Fruit fly (Drosophila melanogaster) whole organism, prepupa: ENCODE measurements around the gene Nsun5.

Experiments
- Blimp-1 ChIP-seq: fragments of 200-800 bp; sonication (Bioruptor generic); optimal IDR thresholded peaks from 3 replicates; lab custom pipeline; 2017; ENCODE audit warnings: missing biosample characterization, missing genetic modification characterization, mild to moderate bottlenecking, moderate library complexity, missing genetic modification reagents
- CG10669 ChIP-seq: fragments of 200-800 bp; sonication (Bioruptor generic); optimal IDR thresholded peaks from 3 replicates; lab custom pipeline; 2018; ENCODE audit warnings: missing biosample characterization, mild to moderate bottlenecking, missing genetic modification characterization, moderate library complexity
- CG11294 ChIP-seq: fragments of 200-800 bp; sonication (Bioruptor generic); IDR thresholded peaks from 2 replicates; pipeline ENCODE4 v1.3.6; 2022; ENCODE audit warnings: missing biosample characterization, missing genetic modification characterization
- CG11762 ChIP-seq: fragments of 200-800 bp; sonication (Bioruptor generic); optimal IDR thresholded peaks from 3 replicates; lab custom pipeline; 2016; ENCODE audit warnings: missing biosample characterization, missing genetic modification characterization; ENCODE audit not compliant: insufficient read depth
- CG1621 ChIP-seq: fragments of 200-800 bp; sonication (Bioruptor generic); optimal IDR thresholded peaks from 3 replicates; lab custom pipeline; 2018; ENCODE audit warnings: missing biosample characterization, mild to moderate bottlenecking, missing genetic modification characterization
- CG16779 ChIP-seq: fragments of 200-800 bp; sonication (Bioruptor generic); optimal IDR thresholded peaks from 3 replicates; lab custom pipeline; 2017; ENCODE audit warnings: missing biosample characterization, mild to moderate bottlenecking, missing genetic modification characterization
- CG31627 ChIP-seq: fragments of 200-800 bp; sonication (Bioruptor generic); optimal IDR thresholded peaks from 3 replicates; lab custom pipeline; 2016; ENCODE audit warnings: missing biosample characterization, missing genetic modification characterization
- CG34406 ChIP-seq: fragments of 200-800 bp; sonication (Bioruptor generic); optimal IDR thresholded peaks from 3 replicates; lab custom pipeline; 2016; ENCODE audit warnings: missing biosample characterization, missing genetic modification characterization
- CG3919 ChIP-seq: fragments of 200-800 bp; sonication (Bioruptor generic); optimal IDR thresholded peaks from 3 replicates; lab custom pipeline; 2016; ENCODE audit warnings: missing biosample characterization, missing genetic modification characterization
- CG6276 ChIP-seq: fragments of 200-800 bp; sonication (Bioruptor generic); optimal IDR thresholded peaks from 2 replicates; lab custom pipeline; 2017; ENCODE audit warnings: missing biosample characterization, mild to moderate bottlenecking, missing genetic modification characterization
- CG6792 ChIP-seq: fragments of 200-800 bp; sonication (Bioruptor generic); optimal IDR thresholded peaks from 3 replicates; lab custom pipeline; 2016; ENCODE audit warnings: missing biosample characterization, missing genetic modification characterization
- CG6808 ChIP-seq: fragments of 200-800 bp; sonication (Bioruptor generic); optimal IDR thresholded peaks from 3 replicates; lab custom pipeline; 2017; ENCODE audit warnings: missing biosample characterization, missing genetic modification characterization, mild to moderate bottlenecking, moderate library complexity, missing genetic modification reagents
- CG8119 ChIP-seq: fragments of 200-800 bp; sonication (Bioruptor generic); IDR thresholded peaks from 3 replicates; pipeline ENCODE4 v1.3.6; 2022; ENCODE audit warnings: missing biosample characterization, missing genetic modification characterization
- CG8319 ChIP-seq: fragments of 200-800 bp; sonication (Bioruptor generic); optimal IDR thresholded peaks from 3 replicates; lab custom pipeline; 2016; ENCODE audit warnings: missing biosample characterization, missing genetic modification characterization
- CG8632 ChIP-seq: fragments of 200-800 bp; sonication (Bioruptor generic); optimal IDR thresholded peaks from 3 replicates; lab custom pipeline; 2016; ENCODE audit warnings: missing biosample characterization, missing genetic modification characterization
- CG9139 ChIP-seq: fragments of 200-800 bp; sonication (Bioruptor generic); optimal IDR thresholded peaks from 3 replicates; lab custom pipeline; 2017; ENCODE audit warnings: missing biosample characterization, mild to moderate bottlenecking, missing genetic modification characterization
- Eip75B ChIP-seq: fragments of 200-800 bp; sonication (Bioruptor generic); optimal IDR thresholded peaks from 3 replicates; lab custom pipeline; 2016; ENCODE audit warnings: missing biosample characterization, missing genetic modification characterization
- Eip78C ChIP-seq: fragments of 200-800 bp; sonication (Bioruptor generic); peaks from one replicate; lab custom pipeline; 2016; ENCODE audit warnings: missing biosample characterization, missing genetic modification characterization
- Ets21C ChIP-seq: fragments of 200-800 bp; sonication (Bioruptor generic); optimal IDR thresholded peaks from 3 replicates; lab custom pipeline; 2016; ENCODE audit warnings: missing biosample characterization, missing genetic modification characterization
- Ets96B ChIP-seq: fragments of 200-800 bp; optimal IDR thresholded peaks from 2 replicates; lab custom pipeline; 2019; ENCODE audit warnings: missing biosample characterization, mild to moderate bottlenecking, missing genetic modification characterization, moderate library complexity
- Gug ChIP-seq: fragments of 200-800 bp; sonication (Bioruptor generic); IDR thresholded peaks from 2 replicates; pipeline ENCODE4 v1.3.6; 2022; ENCODE audit warnings: missing biosample characterization, missing genetic modification characterization
- Hr39 ChIP-seq: fragments of 200-800 bp; sonication (Bioruptor generic); optimal IDR thresholded peaks from 2 replicates; lab custom pipeline; 2016; ENCODE audit warnings: missing biosample characterization, missing genetic modification characterization
- Hr4 ChIP-seq: fragments of 200-800 bp; sonication (Bioruptor generic); optimal IDR thresholded peaks from 3 replicates; lab custom pipeline; 2016; ENCODE audit warnings: missing biosample characterization, missing genetic modification characterization
- Lpt ChIP-seq: fragments of 200-800 bp; sonication (Bioruptor generic); optimal IDR thresholded peaks from 3 replicates; lab custom pipeline; 2016; ENCODE audit warnings: missing biosample characterization, missing genetic modification characterization
- Met ChIP-seq: fragments of 200-800 bp; sonication (Bioruptor generic); optimal IDR thresholded peaks from 3 replicates; lab custom pipeline; 2016; ENCODE audit warnings: missing biosample characterization, missing genetic modification characterization
- OdsH ChIP-seq: fragments of 200-800 bp; sonication (Bioruptor generic); optimal IDR thresholded peaks from 3 replicates; lab custom pipeline; 2016; ENCODE audit warnings: missing biosample characterization, missing genetic modification characterization
- Sox102F ChIP-seq: fragments of 200-800 bp; sonication (Bioruptor generic); optimal IDR thresholded peaks from 2 replicates; lab custom pipeline; 2016; ENCODE audit warnings: missing biosample characterization, mild to moderate bottlenecking, missing genetic modification characterization
- Sox15 ChIP-seq: fragments of 200-800 bp; sonication (Bioruptor generic); optimal IDR thresholded peaks from 3 replicates; lab custom pipeline; 2016; ENCODE audit warnings: missing biosample characterization, missing genetic modification characterization
- achi ChIP-seq: fragments of 200-800 bp; sonication (Bioruptor generic); optimal IDR thresholded peaks from 3 replicates; lab custom pipeline; 2016; ENCODE audit warnings: missing biosample characterization, missing genetic modification characterization
- acj6 ChIP-seq: fragments of 200-800 bp; sonication (Bioruptor generic); optimal IDR thresholded peaks from 3 replicates; lab custom pipeline; 2016; ENCODE audit warnings: missing biosample characterization, missing genetic modification characterization
- cyc ChIP-seq: fragments of 200-800 bp; sonication (Bioruptor generic); optimal IDR thresholded peaks from 3 replicates; lab custom pipeline; 2016; ENCODE audit warnings: missing biosample characterization, missing genetic modification characterization
- dac ChIP-seq: fragments of 200-800 bp; sonication (Bioruptor generic); optimal IDR thresholded peaks from 2 replicates; lab custom pipeline; 2017; ENCODE audit warnings: missing biosample characterization, mild to moderate bottlenecking, missing genetic modification characterization
- esn ChIP-seq: fragments of 200-800 bp; sonication (Bioruptor generic); optimal IDR thresholded peaks from 2 replicates; lab custom pipeline; 2016; ENCODE audit warnings: missing biosample characterization, mild to moderate bottlenecking, missing genetic modification characterization, moderate library complexity
- fd59A ChIP-seq: fragments of 200-800 bp; sonication (Bioruptor generic); optimal IDR thresholded peaks from 2 replicates; lab custom pipeline; 2017; ENCODE audit warnings: missing biosample characterization, mild to moderate bottlenecking, missing genetic modification characterization, missing genetic modification reagents
- fd85E ChIP-seq: fragments of 200-800 bp; sonication (Bioruptor generic); optimal IDR thresholded peaks from 3 replicates; lab custom pipeline; 2016; ENCODE audit warnings: missing biosample characterization, missing genetic modification characterization
- lz ChIP-seq: fragments of 200-800 bp; sonication (Bioruptor generic); optimal IDR thresholded peaks from 3 replicates; lab custom pipeline; 2016; ENCODE audit warnings: missing biosample characterization, missing genetic modification characterization
- net ChIP-seq: fragments of 200-800 bp; sonication (Bioruptor generic); optimal IDR thresholded peaks from 3 replicates; lab custom pipeline; 2016; ENCODE audit warnings: missing biosample characterization, missing genetic modification characterization
- pdm3 ChIP-seq: fragments of 200-800 bp; sonication (Bioruptor generic); optimal IDR thresholded peaks from 3 replicates; lab custom pipeline; 2016; ENCODE audit warnings: missing biosample characterization, missing genetic modification characterization
- spab ChIP-seq: fragments of 200-800 bp; sonication (Bioruptor generic); optimal IDR thresholded peaks from 2 replicates; lab custom pipeline; 2017; ENCODE audit warnings: missing biosample characterization, mild to moderate bottlenecking, missing genetic modification characterization, missing genetic modification reagents
- vri ChIP-seq: fragments of 200-800 bp; sonication (Bioruptor generic); optimal IDR thresholded peaks from 3 replicates; lab custom pipeline; 2016; ENCODE audit warnings: missing biosample characterization, mild to moderate bottlenecking, missing genetic modification characterization

Nsun5 gene

DNA sequence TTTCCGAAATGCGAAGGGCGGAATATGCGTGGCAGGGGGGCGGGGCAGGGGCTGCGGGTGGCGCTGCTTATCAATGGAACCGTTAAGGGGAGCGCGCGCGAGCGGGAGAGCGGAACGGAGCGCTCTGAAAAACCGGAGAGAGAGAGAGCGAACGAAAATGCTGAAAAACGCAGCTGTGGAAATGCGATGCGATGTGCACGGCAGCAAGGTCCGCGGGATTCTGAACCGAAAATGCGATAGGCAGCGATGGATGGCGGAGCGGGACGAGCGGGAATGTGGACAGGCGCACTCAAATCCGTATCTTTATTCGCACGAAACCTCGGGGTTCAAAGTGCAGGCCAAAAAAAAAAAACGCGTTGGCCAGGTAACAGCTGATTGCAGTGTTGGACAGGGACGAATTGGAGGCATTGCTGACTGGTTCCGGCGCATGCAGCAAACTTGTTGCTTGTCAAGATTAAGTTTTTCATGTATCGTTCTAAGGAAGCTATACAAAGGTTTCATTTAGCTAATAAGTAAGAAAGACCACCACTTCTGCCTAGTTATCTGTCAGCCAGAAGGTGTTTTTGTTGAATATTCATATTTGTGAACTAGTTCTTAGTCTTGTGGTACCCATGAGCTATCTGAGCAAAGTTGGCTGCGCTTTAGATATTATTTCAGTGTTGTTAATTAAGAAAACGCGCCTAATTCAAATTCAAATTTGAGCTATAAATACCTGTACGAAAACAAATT lies 14.4 kb downstream of the Nsun5 start, which contains the start of gene Ppcs (continued):
- peak; percentile 69 for TF ChIP-seq esn (GFP tag; lab: Kevin White, UChicago)
- peak; percentile 48 for TF ChIP-seq lz (GFP tag; lab: Kevin White, UChicago)
- TF ChIP-seq CG6276 (GFP tag; lab: Kevin White, UChicago), result peak; percentile 93
- peak; percentile 59 for TF ChIP-seq CG10669
- TF ChIP-seq CG31627 (GFP tag; lab: Kevin White, UChicago), result peak; percentile 63
- peak; percentile 52 for TF ChIP-seq vri (GFP tag; lab: Kevin White, UChicago)
- TF ChIP-seq CG8632 (GFP tag; lab: Kevin White, UChicago), result peak; percentile 46
- TF ChIP-seq CG8119, result peak; percentile 78
- TF ChIP-seq net (GFP tag; lab: Kevin White, UChicago), result peak; percentile 90
- TF ChIP-seq spab (GFP tag; lab: Kevin White, UChicago), result peak; percentile 80

DNA sequence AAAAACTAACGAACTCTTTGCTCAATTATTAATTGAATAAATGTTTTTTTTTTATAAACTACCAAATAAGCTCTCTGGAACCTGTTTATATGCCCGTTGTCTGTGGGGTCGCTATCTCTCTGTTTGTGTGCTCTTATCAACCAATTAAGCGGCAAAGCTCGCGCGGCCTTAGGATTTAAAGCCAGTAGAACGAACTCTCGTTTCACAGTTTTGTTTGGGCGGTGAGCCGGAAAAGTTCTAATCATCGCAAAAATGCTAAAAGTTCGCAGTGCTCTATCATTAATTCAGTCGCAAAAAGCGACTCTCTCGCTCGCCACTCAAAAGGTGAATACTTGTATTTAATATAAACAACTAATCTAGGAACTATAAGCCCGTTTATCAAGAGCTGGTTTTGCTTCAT lies 27.1 kb downstream of the Nsun5 start, which contains the start of gene Cyp12a4:
Gene Cyp12a4 (plus strand): TSS at position 202 of the 400 bp plus-strand sequence.
- TF ChIP-seq vri (GFP tag; lab: Kevin White, UChicago) (peak; percentile 11), pdm3 (GFP tag; lab: Kevin White, UChicago) (no peak)

DNA sequence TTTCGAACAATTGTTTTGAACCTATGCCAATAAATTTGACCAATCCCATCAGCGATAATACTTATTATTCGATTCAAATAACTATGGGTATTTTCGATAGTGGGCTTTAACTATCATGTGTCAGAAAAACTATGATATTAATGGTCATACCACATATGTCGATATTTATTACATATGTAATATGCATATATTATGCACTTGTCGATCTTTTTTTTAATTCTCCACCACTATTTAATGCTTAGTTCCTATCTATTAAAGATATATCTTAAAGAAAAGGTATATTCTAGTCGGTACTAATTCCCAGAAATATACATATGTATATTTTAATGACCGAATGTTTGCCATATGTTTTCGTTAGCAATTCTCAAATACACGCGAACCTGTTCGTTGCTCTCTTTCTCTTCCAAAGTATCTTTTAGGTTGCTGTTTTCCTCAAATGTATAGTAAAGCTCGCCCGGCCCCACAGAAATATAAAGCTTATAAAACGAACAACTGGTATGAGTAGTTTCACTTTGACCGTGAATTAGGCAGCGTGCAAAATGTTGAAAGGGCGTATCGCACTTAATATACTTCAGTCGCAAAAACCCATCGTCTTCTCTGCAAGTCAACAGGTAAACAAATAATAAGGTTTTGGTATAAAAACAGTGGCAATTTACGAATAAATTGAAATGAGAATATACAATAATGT lies 29.8 kb downstream of the Nsun5 start, which contains the start of gene Cyp12a5:
Gene Cyp12a5 (plus strand): TSS at position 503 of the 688 bp plus-strand sequence.
- TF ChIP-seq fd59A (no peak), CG8632 (GFP tag; lab: Kevin White, UChicago) (no peak), CG3919 (GFP tag; lab: Kevin White, UChicago) (no peak), Eip78C (no peak)

DNA sequence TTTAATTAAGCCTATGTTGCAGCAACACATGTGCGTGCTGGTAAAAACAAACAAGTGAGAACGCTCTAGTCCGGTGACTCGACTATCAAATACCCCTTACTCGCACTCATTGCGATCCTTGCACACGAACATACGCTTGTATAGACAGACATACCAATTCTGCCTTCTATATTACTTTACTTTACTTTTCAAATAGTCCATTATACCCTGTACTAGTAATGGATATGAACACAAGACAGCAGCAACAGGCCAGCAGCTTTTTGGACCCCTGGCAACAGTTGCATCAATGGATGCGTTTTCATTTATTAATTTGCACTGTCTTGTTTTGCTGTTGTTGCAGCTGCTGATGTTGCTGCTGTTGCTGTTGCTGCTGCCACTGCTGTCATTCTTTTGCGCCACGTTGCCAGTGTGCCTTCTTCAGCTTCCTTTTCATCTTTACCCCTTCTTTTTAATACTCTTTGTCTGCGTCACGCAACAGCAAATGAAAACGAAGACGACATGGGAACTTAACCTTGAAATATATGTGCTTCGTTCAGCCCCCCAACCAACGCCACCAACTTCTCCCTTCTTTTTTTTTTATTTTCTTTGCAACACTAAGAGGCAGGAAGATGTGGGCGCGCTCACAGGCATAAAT lies 43.5 kb downstream of the Nsun5 start:
- TF ChIP-seq acj6 (GFP tag; lab: Kevin White, UChicago) (peak; percentile 89), Hr39 (GFP tag; lab: Kevin White, UChicago) (peak; percentile 90), Ets96B (tag; lab: Kevin White, UChicago) (peak; percentile 87), CG16779 (tag; lab: Kevin White, UChicago) (peak; percentile 64), vri (GFP tag; lab: Kevin White, UChicago) (peak; percentile 79), CG9139 (peak; percentile 63), Met (peak; percentile 90), CG11762 (GFP tag; lab: Kevin White, UChicago) (peak; percentile 65), dac (GFP tag; lab: Kevin White, UChicago) (peak; percentile 64), Blimp-1 (GFP tag; lab: Kevin White, UChicago) (peak; percentile 82), CG34406 (GFP tag; lab: Kevin White, UChicago) (peak; percentile 83), Sox15 (GFP tag; lab: Kevin White, UChicago) (peak; percentile 74), net (GFP tag; lab: Kevin White, UChicago) (peak; percentile 82), Lpt (GFP tag; lab: Kevin White, UChicago) (peak; percentile 77), CG6792 (GFP tag; lab: Kevin White, UChicago) (peak; percentile 89), CG6808 (GFP tag; lab: Kevin White, UChicago) (peak; percentile 82), CG11294 (peak; percentile 71), fd85E (GFP tag; lab: Kevin White, UChicago) (peak; percentile 26), cyc (GFP tag; lab: Kevin White, UChicago) (peak; percentile 86), Hr4 (GFP tag; lab: Kevin White, UChicago) (peak; percentile 81), spab (GFP tag; lab: Kevin White, UChicago) (peak; percentile 80), esn (GFP tag; lab: Kevin White, UChicago) (peak; percentile 91), OdsH (GFP tag; lab: Kevin White, UChicago) (peak; percentile 88), CG6276 (GFP tag; lab: Kevin White, UChicago) (peak; percentile 61), CG31627 (GFP tag; lab: Kevin White, UChicago) (peak; percentile 87), CG8319 (peak; percentile 82), achi (GFP tag; lab: Kevin White, UChicago) (peak; percentile 85), CG1621 (tag; lab: Kevin White, UChicago) (peak; percentile 89), CG8632 (GFP tag; lab: Kevin White, UChicago) (peak; percentile 83), Sox102F (GFP tag; lab: Kevin White, UChicago) (peak; percentile 87), fd59A (peak; percentile 77), Ets21C (peak; percentile 79), Gug (GFP tag; lab: Robert Waterston, UW) (peak; percentile 83), CG3919 (GFP tag; lab: Kevin White, UChicago) (peak; percentile 89), Eip75B (peak; percentile 90)
